Comparison of ENCODE assay signal across 1 fruit fly cellular context in genomic region chr2L:18830587-18831528, dm6.
TF ChIP-seq lines count a peak whose summit lies in the region.

CG17597 (minus strand) TSS chr2L:18831153.
ScpX (plus strand) TSS chr2L:18831229.

TF ChIP-seq in whole organism, embryonic, 481 proteins besides CTCF, POLR2A, EP300 and RAD21 (continued from another document):
- peak; percentile 76 for TF ChIP-seq knrl (GFP tag; IDR thresholded peaks at IDR 0.05; lab: Robert Waterston, UW; ENCODE audit: partially characterized antibody)
- TF ChIP-seq CG14667 (GFP tag; IDR thresholded peaks at IDR 0.05; lab: Robert Waterston, UW): no peak
- TF ChIP-seq C15 (GFP tag; IDR thresholded peaks at IDR 0.05; lab: Robert Waterston, UW): 0 out of 3 replicates have a peak, but pooled peaks have one; percentile 29
- peak; percentile 28 for TF ChIP-seq p53 (GFP tag; optimal IDR thresholded peaks at IDR 0.05; lab: Kevin White, UChicago)
- peak; percentile 19 for TF ChIP-seq CG31388 (GFP tag; optimal IDR thresholded peaks at IDR 0.05; lab: Kevin White, UChicago)
- TF ChIP-seq CG9437 (GFP tag; optimal IDR thresholded peaks at IDR 0.05; lab: Kevin White, UChicago): peak; percentile 56
- TF ChIP-seq CG18011 (GFP tag; optimal IDR thresholded peaks at IDR 0.05; lab: Kevin White, UChicago): peak; percentile 36
- peak; percentile 66 for TF ChIP-seq vfl (GFP tag; optimal IDR thresholded peaks at IDR 0.05; lab: Kevin White, UChicago)
- TF ChIP-seq CG10462 (GFP tag; optimal IDR thresholded peaks at IDR 0.05; lab: Kevin White, UChicago): peak; percentile 23
- TF ChIP-seq CG14014 (GFP tag; IDR thresholded peaks at IDR 0.05; lab: Robert Waterston, UW): peak; percentile 53
- no peak for TF ChIP-seq odd (GFP tag; optimal IDR thresholded peaks at IDR 0.05; lab: Kevin White, UChicago)
- TF ChIP-seq CG10979 (tag; optimal IDR thresholded peaks at IDR 0.05; lab: Kevin White, UChicago): peak; percentile 39
- peak; percentile 60 for TF ChIP-seq CG31441 (GFP tag; IDR thresholded peaks at IDR 0.05; lab: Robert Waterston, UW)
- TF ChIP-seq Gsc (GFP tag; IDR thresholded peaks at IDR 0.05; lab: Robert Waterston, UW): 0 out of 2 replicates have a peak, but pooled peaks have one; percentile 4
- TF ChIP-seq sisA (GFP tag; IDR thresholded peaks at IDR 0.05; lab: Robert Waterston, UW): peak; percentile 59
- TF ChIP-seq zf30C (GFP tag; optimal IDR thresholded peaks at IDR 0.05; lab: Kevin White, UChicago): no peak
- TF ChIP-seq CG13123 (GFP tag; optimal IDR thresholded peaks at IDR 0.05; lab: Kevin White, UChicago): no peak
- peak; percentile 73 for TF ChIP-seq Hr3 (GFP tag; optimal IDR thresholded peaks at IDR 0.05; lab: Kevin White, UChicago)
- TF ChIP-seq emc (GFP tag; optimal IDR thresholded peaks at IDR 0.05; lab: Kevin White, UChicago): peak; percentile 42
- TF ChIP-seq ranshi (GFP tag; IDR thresholded peaks at IDR 0.05; lab: Robert Waterston, UW): peak; percentile 28; the same call in 1 of the 2 replicates
- peak; percentile 90 for TF ChIP-seq scrt (GFP tag; optimal IDR thresholded peaks at IDR 0.05; lab: Kevin White, UChicago)
- TF ChIP-seq gem (tag; optimal IDR thresholded peaks at IDR 0.05; lab: Kevin White, UChicago): peak; percentile 79
- peak; percentile 99 for TF ChIP-seq CG7928 (GFP tag; optimal IDR thresholded peaks at IDR 0.05; lab: Kevin White, UChicago)
- peak; percentile 93 for TF ChIP-seq Dref (GFP tag; IDR thresholded peaks at IDR 0.05; lab: Robert Waterston, UW)
- TF ChIP-seq CG6765 (GFP tag; optimal IDR thresholded peaks at IDR 0.05; lab: Kevin White, UChicago): peak; percentile 5
- peak; percentile 87 for TF ChIP-seq nom (GFP tag; optimal IDR thresholded peaks at IDR 0.05; lab: Kevin White, UChicago)
- TF ChIP-seq da (GFP tag; optimal IDR thresholded peaks at IDR 0.05; lab: Kevin White, UChicago): peak; percentile 43
- no peak for TF ChIP-seq CG3163 (GFP tag; optimal IDR thresholded peaks at IDR 0.05; lab: Kevin White, UChicago)
- peak; percentile 16 for TF ChIP-seq CrebB (tag; optimal IDR thresholded peaks at IDR 0.05; lab: Kevin White, UChicago)
- peak; percentile 58 for TF ChIP-seq dmrt11E (tag; optimal IDR thresholded peaks at IDR 0.05; lab: Kevin White, UChicago)
- peak; percentile 61 for TF ChIP-seq CG9932 (GFP tag; IDR thresholded peaks at IDR 0.05; lab: Robert Waterston, UW)
- TF ChIP-seq CG16779 (GFP tag; IDR thresholded peaks at IDR 0.05; lab: Robert Waterston, UW): no peak
- TF ChIP-seq CG17912 (GFP tag; optimal IDR thresholded peaks at IDR 0.05; lab: Kevin White, UChicago): no peak
- peak; percentile 60 for TF ChIP-seq Chrac-16 (GFP tag; optimal IDR thresholded peaks at IDR 0.05; lab: Kevin White, UChicago)
- TF ChIP-seq CG7963 (GFP tag; IDR thresholded peaks at IDR 0.05; lab: Robert Waterston, UW; ENCODE audit: partially characterized antibody): peak; percentile 88
- TF ChIP-seq CG32767 (GFP tag; IDR thresholded peaks at IDR 0.05; lab: Robert Waterston, UW): no peak
- TF ChIP-seq CG1832 (GFP tag; optimal IDR thresholded peaks at IDR 0.05; lab: Kevin White, UChicago): no peak
- TF ChIP-seq klu (GFP tag; IDR thresholded peaks at IDR 0.05; lab: Robert Waterston, UW): no peak
- no peak for TF ChIP-seq seq (GFP tag; IDR thresholded peaks at IDR 0.05; lab: Robert Waterston, UW)
- TF ChIP-seq CG8924 (tag; optimal IDR thresholded peaks at IDR 0.05; lab: Kevin White, UChicago): peak; percentile 56
- no peak for TF ChIP-seq Dip2 (GFP tag; IDR thresholded peaks at IDR 0.05; lab: Robert Waterston, UW)
- TF ChIP-seq Xrp1 (GFP tag; IDR thresholded peaks at IDR 0.05; lab: Robert Waterston, UW): peak; percentile 51
- TF ChIP-seq CG8290 (GFP tag; optimal IDR thresholded peaks at IDR 0.05; lab: Kevin White, UChicago): peak; percentile 53
- TF ChIP-seq CG8290 (tag; optimal IDR thresholded peaks at IDR 0.05; lab: Kevin White, UChicago): peak; percentile 1 to 58
- TF ChIP-seq CG8281 (tag; optimal IDR thresholded peaks at IDR 0.05; lab: Kevin White, UChicago): peak; percentile 34
- no peak for TF ChIP-seq CG15073 (GFP tag; optimal IDR thresholded peaks at IDR 0.05; lab: Kevin White, UChicago)
- TF ChIP-seq H2.0 (GFP tag; IDR thresholded peaks at IDR 0.05; lab: Robert Waterston, UW): peak; percentile 57
- TF ChIP-seq BtbVII (GFP tag; optimal IDR thresholded peaks at IDR 0.05; lab: Kevin White, UChicago): peak; percentile 38
- peak; percentile 54 for TF ChIP-seq PHDP (tag; optimal IDR thresholded peaks at IDR 0.05; lab: Kevin White, UChicago)
- no peak for TF ChIP-seq Awh (GFP tag; IDR thresholded peaks at IDR 0.05; lab: Robert Waterston, UW)
- peak; percentile 91 for TF ChIP-seq CG6791 (GFP tag; IDR thresholded peaks at IDR 0.05; lab: Robert Waterston, UW; ENCODE audit: partially characterized antibody)
- TF ChIP-seq CG8944 (GFP tag; optimal IDR thresholded peaks at IDR 0.05; lab: Kevin White, UChicago): peak; percentile 46
- no peak for TF ChIP-seq dimm (GFP tag; IDR thresholded peaks at IDR 0.05; lab: Robert Waterston, UW)
- no peak for TF ChIP-seq chm (GFP tag; IDR thresholded peaks at IDR 0.05; lab: Robert Waterston, UW)
- TF ChIP-seq Blimp-1 (GFP tag; optimal IDR thresholded peaks at IDR 0.05; lab: Kevin White, UChicago): peak; percentile 64
- peak; percentile 58 for TF ChIP-seq Oli (tag; optimal IDR thresholded peaks at IDR 0.05; lab: Kevin White, UChicago)
- TF ChIP-seq Elba2 (GFP tag; optimal IDR thresholded peaks at IDR 0.05; lab: Kevin White, UChicago): peak; percentile 14
- TF ChIP-seq CG10321 (GFP tag; IDR thresholded peaks at IDR 0.05; lab: Robert Waterston, UW): 0 out of 2 replicates have a peak, but pooled peaks have one; percentile 28
- TF ChIP-seq CG11723 (GFP tag; optimal IDR thresholded peaks at IDR 0.05; lab: Kevin White, UChicago): no peak
- peak; percentile 70 for TF ChIP-seq lmd (GFP tag; IDR thresholded peaks at IDR 0.05; lab: Robert Waterston, UW)
- no peak for TF ChIP-seq Taf1 (GFP tag; IDR thresholded peaks at IDR 0.05; lab: Robert Waterston, UW)
- no peak for TF ChIP-seq Lim3 (GFP tag; IDR thresholded peaks at IDR 0.05; lab: Robert Waterston, UW)
- TF ChIP-seq D (optimal IDR thresholded peaks at IDR 0.05; lab: Kevin White, UChicago): no peak
- TF ChIP-seq D (GFP tag; optimal IDR thresholded peaks at IDR 0.05; lab: Kevin White, UChicago): peak; percentile 7
- TF ChIP-seq amos (GFP tag; IDR thresholded peaks at IDR 0.05; lab: Robert Waterston, UW; ENCODE audit: partially characterized antibody): peak; percentile 86
- TF ChIP-seq nau (GFP tag; optimal IDR thresholded peaks at IDR 0.05; lab: Kevin White, UChicago): no peak
- no peak for TF ChIP-seq corto (GFP tag; optimal IDR thresholded peaks at IDR 0.05; lab: Kevin White, UChicago)
- peak; percentile 59 for TF ChIP-seq bab2 (GFP tag; optimal IDR thresholded peaks at IDR 0.05; lab: Kevin White, UChicago)
- no peak for TF ChIP-seq CG7745 (tag; optimal IDR thresholded peaks at IDR 0.05; lab: Kevin White, UChicago)
- TF ChIP-seq Ets97D (GFP tag; optimal IDR thresholded peaks at IDR 0.05; lab: Kevin White, UChicago): peak; percentile 77
- TF ChIP-seq bbx (GFP tag; IDR thresholded peaks at IDR 0.05; lab: Robert Waterston, UW; ENCODE audit: partially characterized antibody): peak; percentile 91
- peak; percentile 59 for TF ChIP-seq pum (GFP tag; optimal IDR thresholded peaks at IDR 0.05; lab: Kevin White, UChicago)
- peak; percentile 82 for TF ChIP-seq CG14710 (tag; optimal IDR thresholded peaks at IDR 0.05; lab: Kevin White, UChicago)
- TF ChIP-seq pzg (GFP tag; optimal IDR thresholded peaks at IDR 0.05; lab: Kevin White, UChicago): peak; percentile 74
- peak; percentile 65 for TF ChIP-seq inv (GFP tag; IDR thresholded peaks at IDR 0.05; lab: Robert Waterston, UW; ENCODE audit: partially characterized antibody)
- peak; percentile 40 for TF ChIP-seq Hey (tag; optimal IDR thresholded peaks at IDR 0.05; lab: Kevin White, UChicago)
- peak; percentile 60 for TF ChIP-seq shn (GFP tag; optimal IDR thresholded peaks at IDR 0.05; lab: Kevin White, UChicago)
- TF ChIP-seq CG17802 (tag; optimal IDR thresholded peaks at IDR 0.05; lab: Kevin White, UChicago): peak; percentile 48
- TF ChIP-seq jumu (GFP tag; optimal IDR thresholded peaks at IDR 0.05; lab: Kevin White, UChicago): peak; percentile 75
- TF ChIP-seq Xbp1 (GFP tag; optimal IDR thresholded peaks at IDR 0.05; lab: Kevin White, UChicago): peak; percentile 70
- TF ChIP-seq CG3995 (GFP tag; optimal IDR thresholded peaks at IDR 0.05; lab: Kevin White, UChicago): peak; percentile 24
- TF ChIP-seq toy (GFP tag; IDR thresholded peaks at IDR 0.05; lab: Robert Waterston, UW): no peak
- TF ChIP-seq CG1647 (GFP tag; optimal IDR thresholded peaks at IDR 0.05; lab: Kevin White, UChicago): peak; percentile 51
- peak; percentile 84 for TF ChIP-seq CG17361 (GFP tag; IDR thresholded peaks at IDR 0.05; lab: Robert Waterston, UW)
- TF ChIP-seq CG4424 (GFP tag; optimal IDR thresholded peaks at IDR 0.05; lab: Kevin White, UChicago): peak; percentile 71
- peak; percentile 45; the same call in 1 of the 2 replicates for TF ChIP-seq CG6272 (GFP tag; IDR thresholded peaks at IDR 0.05; lab: Robert Waterston, UW)
- peak; percentile 48; the same call in 3 of the 4 replicates for TF ChIP-seq Gug (GFP tag; IDR thresholded peaks at IDR 0.05; lab: Robert Waterston, UW)
- peak; percentile 73 for TF ChIP-seq CG42726 (GFP tag; IDR thresholded peaks at IDR 0.05; lab: Robert Waterston, UW; ENCODE audit: partially characterized antibody)
- no peak for TF ChIP-seq CG31365 (tag; optimal IDR thresholded peaks at IDR 0.05; lab: Kevin White, UChicago)
- TF ChIP-seq bigmax (GFP tag; optimal IDR thresholded peaks at IDR 0.05; lab: Kevin White, UChicago): no peak
- TF ChIP-seq nerfin-2 (GFP tag; IDR thresholded peaks at IDR 0.05; lab: Robert Waterston, UW; ENCODE audit: partially characterized antibody): peak; percentile 82
- peak; percentile 57 for TF ChIP-seq CHES-1-like (GFP tag; optimal IDR thresholded peaks at IDR 0.05; lab: Kevin White, UChicago)
- TF ChIP-seq wdn (GFP tag; IDR thresholded peaks at IDR 0.05; lab: Robert Waterston, UW): 0 out of 2 replicates have a peak, but pooled peaks have one; percentile 17
- peak; percentile 59 for TF ChIP-seq Nf-YC (tag; optimal IDR thresholded peaks at IDR 0.05; lab: Kevin White, UChicago)
- TF ChIP-seq sd (tag; optimal IDR thresholded peaks at IDR 0.05; lab: Kevin White, UChicago): no peak
- TF ChIP-seq CG13624 (GFP tag; optimal IDR thresholded peaks at IDR 0.05; lab: Kevin White, UChicago): peak; percentile 65
- no peak for TF ChIP-seq tio (GFP tag; optimal IDR thresholded peaks at IDR 0.05; lab: Kevin White, UChicago)
- peak; percentile 52 for TF ChIP-seq NfI (GFP tag; optimal IDR thresholded peaks at IDR 0.05; lab: Kevin White, UChicago)
- TF ChIP-seq Mes4 (GFP tag; optimal IDR thresholded peaks at IDR 0.05; lab: Kevin White, UChicago): peak; percentile 11
- TF ChIP-seq CG3281 (GFP tag; optimal IDR thresholded peaks at IDR 0.05; lab: Kevin White, UChicago): peak; percentile 70
- peak; percentile 82 for TF ChIP-seq CG11560 (tag; IDR thresholded peaks at IDR 0.05; lab: Robert Waterston, UW)
- no peak for TF ChIP-seq btn (GFP tag; optimal IDR thresholded peaks at IDR 0.05; lab: Kevin White, UChicago)
- TF ChIP-seq CG9876 (GFP tag; optimal IDR thresholded peaks at IDR 0.05; lab: Kevin White, UChicago): peak; percentile 19
- no peak for TF ChIP-seq CG6175 (GFP tag; IDR thresholded peaks at IDR 0.05; lab: Robert Waterston, UW)
- peak; percentile 34 for TF ChIP-seq Side (GFP tag; optimal IDR thresholded peaks at IDR 0.05; lab: Kevin White, UChicago)
- TF ChIP-seq E2f2 (GFP tag; IDR thresholded peaks at IDR 0.05; lab: Robert Waterston, UW): peak; percentile 92
- peak; percentile 45 for TF ChIP-seq CG8388 (GFP tag; optimal IDR thresholded peaks at IDR 0.05; lab: Kevin White, UChicago)
- TF ChIP-seq Dek (tag; optimal IDR thresholded peaks at IDR 0.05; lab: Kevin White, UChicago): peak; percentile 47
- TF ChIP-seq Bdp1 (GFP tag; optimal IDR thresholded peaks at IDR 0.05; lab: Kevin White, UChicago): peak; percentile 13
- no peak for TF ChIP-seq abd-A (tag; optimal IDR thresholded peaks at IDR 0.05; lab: Kevin White, UChicago)
- 0 out of 2 replicates have a peak, but pooled peaks have one; percentile 21 for TF ChIP-seq wor (GFP tag; IDR thresholded peaks at IDR 0.05; lab: Robert Waterston, UW)
- peak; percentile 80 for TF ChIP-seq GATAe (GFP tag; conservative IDR thresholded peaks at IDR 0.05; lab: Robert Waterston, UW)
- no peak for TF ChIP-seq MTF-1 (GFP tag; optimal IDR thresholded peaks at IDR 0.05; lab: Kevin White, UChicago; ENCODE audit: borderline replicate concordance)
- TF ChIP-seq luna (GFP tag; optimal IDR thresholded peaks at IDR 0.05; lab: Kevin White, UChicago): no peak
- peak; percentile 43 for TF ChIP-seq CG12071 (GFP tag; optimal IDR thresholded peaks at IDR 0.05; lab: Kevin White, UChicago)
- 0 out of 3 replicates have a peak, but pooled peaks have one; percentile 55 for TF ChIP-seq CG34422 (GFP tag; IDR thresholded peaks at IDR 0.05; lab: Robert Waterston, UW)
- peak; percentile 50 for TF ChIP-seq dmrt99B (tag; optimal IDR thresholded peaks at IDR 0.05; lab: Kevin White, UChicago)
